Worm (Caenorhabditis elegans) whole organism, L4 larva: Measurements from ENCODE around the gene rod-1.

Experiments used
- Y48G9A.11 ChIP-seq: fragments of 200-800 bp; sonication (Bioruptor generic); IDR thresholded peaks from 2 replicates; pipeline ENCODE4 v1.3.6; 2022; ENCODE audit warnings: missing genetic modification reagents, missing genetic modification characterization, missing compliant biosample characterization
- ama-1 ChIP-seq: fragments of 150-350 bp; optimal IDR thresholded peaks from 2 replicates; lab custom pipeline; 2014; ENCODE audit warnings: inconsistent platforms, mixed read lengths
- egl-43 ChIP-seq: fragments of 200-800 bp; sonication (Bioruptor generic); IDR thresholded peaks from 2 replicates; pipeline ENCODE4 v1.3.6; 2022; ENCODE audit warnings: missing genetic modification reagents, missing genetic modification characterization, missing compliant biosample characterization
- fkh-10 ChIP-seq: fragments of 150-350 bp; optimal IDR thresholded peaks from 2 replicates; lab custom pipeline; 2014; ENCODE audit warnings: missing biosample characterization, missing genetic modification reagents, missing genetic modification characterization
- fos-1 ChIP-seq: fragments of 150-350 bp; optimal IDR thresholded peaks from 2 replicates; lab custom pipeline; 2014; ENCODE audit warnings: missing biosample characterization, missing genetic modification characterization
- lin-15B ChIP-seq: fragments of 150-350 bp; sonication (generic microtip); optimal IDR thresholded peaks from 3 replicates; lab custom pipeline; 2014; ENCODE audit warnings: missing biosample characterization, missing genetic modification characterization
- lin-39 ChIP-seq: fragments of 150-350 bp; optimal IDR thresholded peaks from 2 replicates; lab custom pipeline; 2014; ENCODE audit warnings: missing biosample characterization, missing genetic modification reagents, missing genetic modification characterization
- lir-3 ChIP-seq: sonication (generic microtip); optimal IDR thresholded peaks from 2 replicates; lab custom pipeline; 2016; ENCODE audit warnings: mild to moderate bottlenecking, missing genetic modification characterization, missing compliant biosample characterization
- nhr-10 ChIP-seq: fragments of 150-350 bp; optimal IDR thresholded peaks from 2 replicates; lab custom pipeline; 2014; ENCODE audit warnings: missing biosample characterization, missing genetic modification characterization
- nhr-11 ChIP-seq: fragments of 150-350 bp; optimal IDR thresholded peaks from 2 replicates; lab custom pipeline; 2014; ENCODE audit warnings: missing biosample characterization, missing genetic modification characterization
- pha-4 ChIP-seq, 2 experiments: fragments of 150-350 bp in 1 of 2; fragments of 200-800 bp in 1 of 2; sonication (Bioruptor generic) in 1 of 2; IDR thresholded peaks in 1 of 2; optimal IDR thresholded peaks in 1 of 2; 2 replicates each; pipeline versions ENCODE4 v1.3.6 to Lab custom; 2014 to 2022; ENCODE audit warnings: missing genetic modification characterization in 2 of 2, missing genetic modification reagents in 2 of 2, missing biosample characterization in 1 of 2, missing compliant biosample characterization in 1 of 2
- unc-130 ChIP-seq: sonication (generic microtip); optimal IDR thresholded peaks from 2 replicates; lab custom pipeline; 2016; ENCODE audit warnings: missing genetic modification reagents, missing genetic modification characterization, missing compliant biosample characterization

DNA sequence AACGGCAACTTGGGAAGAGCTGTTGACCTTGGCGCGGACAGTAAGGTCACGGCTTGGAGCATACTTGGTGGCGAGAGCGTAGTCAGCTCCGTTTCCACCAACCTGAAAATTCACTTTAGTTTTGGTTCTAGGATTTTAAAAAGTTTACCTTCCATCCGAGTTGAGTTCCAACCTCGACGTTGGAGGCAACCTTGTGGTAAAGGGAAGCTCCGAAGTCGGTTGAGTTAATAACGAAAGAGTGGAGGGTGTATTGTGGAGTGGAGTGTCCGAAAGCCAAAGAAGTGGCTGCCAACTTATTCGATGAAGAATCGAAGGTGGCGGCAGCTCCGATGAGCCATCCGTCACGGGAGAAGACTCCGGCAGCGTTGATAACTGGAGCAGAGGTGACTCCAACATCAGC, 28.5 kb downstream of the rod-1 start:
- TF ChIP-seq fkh-10 (GFP tag; lab: Kevin White, UChicago) (no peak), lir-3 (no peak), lin-39 (no peak), ama-1 (lab: Kevin White, UChicago) (no peak), nhr-10 (tag; lab: Kevin White, UChicago) (no peak), nhr-11 (no peak), Y48G9A.11 (GFP tag; lab: Robert Waterston, UW) (no peak), fos-1 (tag; lab: Kevin White, UChicago) (no peak), unc-130 (no peak), pha-4 (GFP tag; IDR thresholded peaks at IDR 0.05; lab: Robert Waterston, UW) (no peak), pha-4 (tag; optimal IDR thresholded peaks at IDR 0.05; lab: Kevin White, UChicago) (no peak), egl-43 (GFP tag; lab: Robert Waterston, UW) (no peak), lin-15B (tag; lab: Kevin White, UChicago) (no peak)
